Fruit fly (Drosophila melanogaster) whole organism, prepupa: ENCODE measurements around the gene Rab39.

Source experiments
- CG4318 ChIP-seq: fragments of 200-800 bp; sonication (Bioruptor generic); optimal IDR thresholded peaks from 3 replicates; lab custom pipeline; 2017; ENCODE audit warnings: missing biosample characterization, mild to moderate bottlenecking, missing genetic modification characterization
- CG8119 ChIP-seq: fragments of 200-800 bp; sonication (Bioruptor generic); IDR thresholded peaks from 3 replicates; pipeline ENCODE4 v1.3.6; 2022; ENCODE audit warnings: missing biosample characterization, missing genetic modification characterization
- CG8632 ChIP-seq: fragments of 200-800 bp; sonication (Bioruptor generic); optimal IDR thresholded peaks from 3 replicates; lab custom pipeline; 2016; ENCODE audit warnings: missing biosample characterization, missing genetic modification characterization
- CG9139 ChIP-seq: fragments of 200-800 bp; sonication (Bioruptor generic); optimal IDR thresholded peaks from 3 replicates; lab custom pipeline; 2017; ENCODE audit warnings: missing biosample characterization, mild to moderate bottlenecking, missing genetic modification characterization
- Hr39 ChIP-seq: fragments of 200-800 bp; sonication (Bioruptor generic); optimal IDR thresholded peaks from 2 replicates; lab custom pipeline; 2016; ENCODE audit warnings: missing biosample characterization, missing genetic modification characterization
- Smox ChIP-seq: fragments of 200-800 bp; sonication (Bioruptor generic); optimal IDR thresholded peaks from 3 replicates; lab custom pipeline; 2016; ENCODE audit warnings: missing biosample characterization, missing genetic modification characterization
- Sox15 ChIP-seq: fragments of 200-800 bp; sonication (Bioruptor generic); optimal IDR thresholded peaks from 3 replicates; lab custom pipeline; 2016; ENCODE audit warnings: missing biosample characterization, missing genetic modification characterization
- vri ChIP-seq: fragments of 200-800 bp; sonication (Bioruptor generic); optimal IDR thresholded peaks from 3 replicates; lab custom pipeline; 2016; ENCODE audit warnings: missing biosample characterization, mild to moderate bottlenecking, missing genetic modification characterization

- no peak for TF ChIP-seq CG9139
- no peak for TF ChIP-seq CG8119 (GFP tag; lab: Robert Waterston, UW)
- TF ChIP-seq CG4318, result no peak
- no peak for TF ChIP-seq CG8632 (GFP tag; lab: Kevin White, UChicago)
- no peak for TF ChIP-seq vri (GFP tag; lab: Kevin White, UChicago)
- TF ChIP-seq Sox15 (GFP tag; lab: Kevin White, UChicago), result no peak
- no peak for TF ChIP-seq Smox (GFP tag; lab: Kevin White, UChicago)
- no peak for TF ChIP-seq Hr39 (GFP tag; lab: Kevin White, UChicago)
Measured at dm6 chrX:7764682-7765081, 30.0 kb downstream of the Rab39 start, which contains the start of gene Ir7a.
